Fruit fly (Drosophila melanogaster): ENCODE data around the gene sba.

The sba gene

DNA sequence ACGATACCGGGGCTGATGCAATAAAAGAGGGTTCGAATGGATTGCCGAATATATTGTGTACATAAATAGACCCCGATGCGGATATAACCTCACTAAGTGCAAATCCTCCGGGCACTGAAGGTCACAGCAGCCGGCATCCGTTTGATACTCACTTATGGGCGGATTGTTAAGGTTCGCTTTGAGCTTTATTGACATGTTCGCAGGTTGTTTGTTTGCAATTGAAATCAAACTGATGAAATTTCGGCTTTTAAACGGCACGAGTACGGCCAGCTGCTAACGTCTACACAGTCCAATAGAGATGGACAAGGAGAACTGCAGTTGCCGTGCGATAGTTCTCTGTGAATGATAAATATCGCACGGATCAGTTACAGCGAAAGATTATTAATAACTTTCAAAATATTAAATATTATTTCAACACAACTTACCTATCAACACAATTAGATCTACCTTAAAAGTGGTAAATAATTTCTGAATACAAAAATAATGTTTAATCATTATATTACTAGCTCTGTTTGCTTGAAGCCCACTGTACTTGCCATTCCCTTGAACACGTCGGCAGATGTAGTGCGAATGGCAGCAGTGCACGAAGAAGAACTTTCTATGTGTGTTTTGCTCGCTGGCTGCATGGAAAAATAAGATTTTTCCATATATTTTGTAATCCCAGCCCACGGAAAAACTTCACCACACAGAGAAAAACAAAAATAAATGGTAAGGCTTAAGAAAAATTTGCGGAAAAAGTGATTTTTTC lies 35.5 kb upstream of the sba start, which contains the start of the genes GluProRS and AP-1sigma (continued):
- TF ChIP-seq gsb (GFP tag; IDR thresholded peaks at IDR 0.05): peak; percentile 90
- peak; percentile 94 for TF ChIP-seq ase (GFP tag; IDR thresholded peaks at IDR 0.05)
- TF ChIP-seq Lim3 (GFP tag; IDR thresholded peaks at IDR 0.05): peak; percentile 73
- peak; percentile 97 for TF ChIP-seq sisA (GFP tag; IDR thresholded peaks at IDR 0.05)
- TF ChIP-seq CG2678 (tag; optimal IDR thresholded peaks at IDR 0.05): peak; percentile 89
- TF ChIP-seq CG10654 (GFP tag; optimal IDR thresholded peaks at IDR 0.05): peak; percentile 92
- TF ChIP-seq ab (GFP tag; optimal IDR thresholded peaks at IDR 0.05): peak; percentile 55
- TF ChIP-seq Eip74EF (GFP tag; optimal IDR thresholded peaks at IDR 0.05): peak in 1 of 2 experiments; percentile 32
- TF ChIP-seq run (tag; optimal IDR thresholded peaks at IDR 0.05): peak; percentile 39
- TF ChIP-seq CkIIα-i1 (GFP tag; IDR thresholded peaks at IDR 0.05): 0 out of 2 replicates have a peak, but pooled peaks have one; percentile 42
- peak; percentile 93 for TF ChIP-seq danr (GFP tag; IDR thresholded peaks at IDR 0.05)
- TF ChIP-seq CG17361 (GFP tag; IDR thresholded peaks at IDR 0.05): no peak; the same call in none of the 3 replicates
- peak; percentile 83 for TF ChIP-seq Fer1 (GFP tag; optimal IDR thresholded peaks at IDR 0.05)
- TF ChIP-seq en (GFP tag; optimal IDR thresholded peaks at IDR 0.05): peak; percentile 60
- no peak for TF ChIP-seq cad (GFP tag; optimal IDR thresholded peaks at IDR 0.05)
- TF ChIP-seq Hr39 (optimal IDR thresholded peaks at IDR 0.05): no peak
- peak in 1 of 2 experiments; percentile 30 for TF ChIP-seq insv (GFP tag; optimal IDR thresholded peaks at IDR 0.05)
- TF ChIP-seq Rfx (GFP tag; IDR thresholded peaks at IDR 0.05): peak; percentile 97
- peak; percentile 94 for TF ChIP-seq CG1602 (GFP tag; optimal IDR thresholded peaks at IDR 0.05)
- TF ChIP-seq CG43689 (GFP tag; IDR thresholded peaks at IDR 0.05): peak; percentile 88
- peak; percentile 94 for TF ChIP-seq CG2120 (GFP tag; optimal IDR thresholded peaks at IDR 0.05)
- TF ChIP-seq BEAF-32 (GFP tag; optimal IDR thresholded peaks at IDR 0.05): peak; percentile 94
- TF ChIP-seq CG9215 (GFP tag; IDR thresholded peaks at IDR 0.05): peak; percentile 95
- TF ChIP-seq NFAT (GFP tag; IDR thresholded peaks at IDR 0.05): peak; percentile 95
- TF ChIP-seq CG15696 (tag; optimal IDR thresholded peaks at IDR 0.05): peak; percentile 90
- TF ChIP-seq ERR (GFP tag; optimal IDR thresholded peaks at IDR 0.05): peak; percentile 66
- TF ChIP-seq CG32772 (GFP tag; IDR thresholded peaks at IDR 0.05): peak; percentile 97
- peak; percentile 67 for TF ChIP-seq CG18011 (GFP tag; optimal IDR thresholded peaks at IDR 0.05)
- TF ChIP-seq CG17359 (tag; optimal IDR thresholded peaks at IDR 0.05): peak; percentile 84
- peak; percentile 68 for TF ChIP-seq CG12219 (GFP tag; optimal IDR thresholded peaks at IDR 0.05)
- TF ChIP-seq zfh2 (GFP tag; optimal IDR thresholded peaks at IDR 0.05): peak; percentile 92
- TF ChIP-seq CG6791 (GFP tag; IDR thresholded peaks at IDR 0.05; ENCODE audit: partially characterized antibody): peak; percentile 90
- TF ChIP-seq CG10959 (GFP tag; IDR thresholded peaks at IDR 0.05): peak; percentile 93
- peak; percentile 49 for TF ChIP-seq CG6765 (GFP tag; optimal IDR thresholded peaks at IDR 0.05)
- TF ChIP-seq gt (GFP tag; IDR thresholded peaks at IDR 0.05): peak; percentile 88
- peak; percentile 95 for TF ChIP-seq Aef1 (GFP tag; IDR thresholded peaks at IDR 0.05)
- TF ChIP-seq dysf (GFP tag; IDR thresholded peaks at IDR 0.05): peak; percentile 97
- peak; percentile 94 for TF ChIP-seq CG9817 (tag; optimal IDR thresholded peaks at IDR 0.05)
- peak; percentile 84 for TF ChIP-seq dati (GFP tag; IDR thresholded peaks at IDR 0.05)
- peak; percentile 90 for TF ChIP-seq CG14050 (GFP tag; IDR thresholded peaks at IDR 0.05)
- TF ChIP-seq CG2202 (tag; optimal IDR thresholded peaks at IDR 0.05): peak; percentile 67
- TF ChIP-seq CG2889 (GFP tag; IDR thresholded peaks at IDR 0.05): peak; percentile 92
- no peak for TF ChIP-seq pros (GFP tag; optimal IDR thresholded peaks at IDR 0.05)
- peak; percentile 99 for TF ChIP-seq row (GFP tag; IDR thresholded peaks at IDR 0.05)
- peak; percentile 98 for TF ChIP-seq Dbx (GFP tag; IDR thresholded peaks at IDR 0.05)
- peak; percentile 94 for TF ChIP-seq CG6689 (GFP tag; IDR thresholded peaks at IDR 0.05)
- TF ChIP-seq Bgb (GFP tag; IDR thresholded peaks at IDR 0.05; ENCODE audit: partially characterized antibody): peak; percentile 93
- peak; percentile 95 for TF ChIP-seq CG32532 (GFP tag; IDR thresholded peaks at IDR 0.05)
- TF ChIP-seq CG6175 (GFP tag; IDR thresholded peaks at IDR 0.05): peak; percentile 94
- TF ChIP-seq CG17802 (tag; optimal IDR thresholded peaks at IDR 0.05): peak; percentile 70

All from whole organism, embryonic.